Fruit fly (Drosophila melanogaster) whole organism, embryonic: ENCODE measurements around the gene Nnp-1.
A peak's percentile ranks its signal among the peaks of the same experiment; 100 is the strongest.

Source experiments
- Bteb2 ChIP-seq: fragments of 200-800 bp; sonication (Bioruptor generic); optimal IDR thresholded peaks from 2 replicates; lab custom pipeline; 2016; ENCODE audit warnings: missing biosample characterization, missing genetic modification characterization
- CG10654 ChIP-seq: fragments of 200-800 bp; sonication (Bioruptor generic); optimal IDR thresholded peaks from 2 replicates; lab custom pipeline; 2016; ENCODE audit warnings: missing biosample characterization, missing genetic modification characterization
- CG11696 ChIP-seq: fragments of 200-800 bp; sonication (Bioruptor generic); IDR thresholded peaks from 2 replicates; pipeline ENCODE4 v1.3.6; 2022; ENCODE audit warnings: missing biosample characterization, missing genetic modification characterization
- CG11723 ChIP-seq: fragments of 200-800 bp; sonication (Bioruptor generic); optimal IDR thresholded peaks from 2 replicates; lab custom pipeline; 2017; ENCODE audit warnings: missing biosample characterization, mild to moderate bottlenecking, missing genetic modification characterization
- CG14441 ChIP-seq: fragments of 200-800 bp; sonication (Bioruptor generic); IDR thresholded peaks from 2 replicates; pipeline ENCODE4 v1.3.6; 2022; ENCODE audit warnings: missing biosample characterization, missing genetic modification characterization
- CG14667 ChIP-seq: fragments of 200-800 bp; sonication (Bioruptor generic); IDR thresholded peaks from 2 replicates; pipeline ENCODE4 v1.3.6; 2022; ENCODE audit warnings: missing biosample characterization, missing genetic modification characterization
- CG32532 ChIP-seq: fragments of 200-800 bp; sonication (Bioruptor generic); IDR thresholded peaks from 2 replicates; pipeline ENCODE4 v1.3.6; 2022; ENCODE audit warnings: missing biosample characterization, missing genetic modification characterization
- CG34376 ChIP-seq: fragments of 200-800 bp; sonication (Bioruptor generic); optimal IDR thresholded peaks from 2 replicates; lab custom pipeline; 2018; ENCODE audit warnings: missing biosample characterization, mild to moderate bottlenecking, missing genetic modification characterization
- CG4854 ChIP-seq: fragments of 200-800 bp; sonication (Bioruptor generic); optimal IDR thresholded peaks from 2 replicates; lab custom pipeline; 2016; ENCODE audit warnings: missing biosample characterization, missing genetic modification characterization, inconsistent platforms
- CG5180 ChIP-seq: fragments of 200-800 bp; sonication (Bioruptor generic); optimal IDR thresholded peaks from 3 replicates; lab custom pipeline; 2017; ENCODE audit warnings: missing biosample characterization, missing genetic modification characterization, mild to moderate bottlenecking, moderate library complexity, missing genetic modification reagents
- CG6654 ChIP-seq: fragments of 200-800 bp; sonication (Bioruptor generic); optimal IDR thresholded peaks from 2 replicates; lab custom pipeline; 2017; ENCODE audit warnings: missing biosample characterization, mild to moderate bottlenecking, missing genetic modification characterization
- CG8388 ChIP-seq: fragments of 200-800 bp; sonication (Bioruptor generic); optimal IDR thresholded peaks from 2 replicates; lab custom pipeline; 2019; ENCODE audit warnings: missing biosample characterization, mild to moderate bottlenecking, missing genetic modification characterization, moderate library complexity
- CG9727 ChIP-seq: fragments of 200-800 bp; sonication (Bioruptor generic); optimal IDR thresholded peaks from 3 replicates; lab custom pipeline; 2017; ENCODE audit warnings: missing biosample characterization, mild to moderate bottlenecking, missing genetic modification characterization
- Chrac-16 ChIP-seq: fragments of 200-800 bp; sonication (Bioruptor generic); optimal IDR thresholded peaks from 3 replicates; lab custom pipeline; 2016; ENCODE audit warnings: missing biosample characterization, missing genetic modification characterization
- Fer2 ChIP-seq: fragments of 200-800 bp; sonication (Bioruptor generic); optimal IDR thresholded peaks from 2 replicates; lab custom pipeline; 2018; ENCODE audit warnings: missing biosample characterization, mild to moderate bottlenecking, missing genetic modification characterization, moderate library complexity
- Gsc ChIP-seq: fragments of 200-800 bp; sonication (Bioruptor generic); IDR thresholded peaks from 2 replicates; pipeline ENCODE4 v1.3.6; 2022; ENCODE audit warnings: missing biosample characterization, missing genetic modification characterization
- HLH4C ChIP-seq: fragments of 200-800 bp; sonication (Bioruptor generic); IDR thresholded peaks from 3 replicates; pipeline ENCODE4 v1.3.6; 2022; ENCODE audit warnings: missing biosample characterization, missing genetic modification characterization; ENCODE audit not compliant: partially characterized antibody
- HLH54F ChIP-seq: fragments of 200-800 bp; sonication (Bioruptor generic); optimal IDR thresholded peaks from 3 replicates; lab custom pipeline; 2016; ENCODE audit warnings: missing biosample characterization, missing genetic modification characterization
- HLHmδ ChIP-seq: fragments of 200-800 bp; sonication (Bioruptor generic); optimal IDR thresholded peaks from 2 replicates; lab custom pipeline; 2018; ENCODE audit warnings: missing biosample characterization, mild to moderate bottlenecking, missing genetic modification characterization, moderate library complexity
- Hr78 ChIP-seq, 2 experiments: fragments of 200-800 bp in 1 of 2; fragments of >200 bp in 1 of 2; sonication (Bioruptor generic) in 1 of 2; optimal IDR thresholded peaks; 2 replicates each; lab custom pipeline; 2017 to 2019; ENCODE audit warnings: missing biosample characterization in 2 of 2, missing genetic modification characterization in 2 of 2, mild to moderate bottlenecking in 1 of 2, moderate library complexity in 1 of 2
- Lhr ChIP-seq: fragments of 200-800 bp; sonication (Bioruptor generic); optimal IDR thresholded peaks from 3 replicates; lab custom pipeline; 2017; ENCODE audit warnings: mild to moderate bottlenecking, missing biosample characterization, missing genetic modification reagents, missing genetic modification characterization
- MBD-R2 ChIP-seq: fragments of 200-800 bp; sonication (Bioruptor generic); IDR thresholded peaks from 2 replicates; pipeline ENCODE4 v1.3.6; 2022; ENCODE audit warnings: missing biosample characterization, missing genetic modification characterization
- MESR4 ChIP-seq: fragments of 200-800 bp; sonication (Bioruptor generic); optimal IDR thresholded peaks from 2 replicates; lab custom pipeline; 2018; ENCODE audit warnings: missing biosample characterization, mild to moderate bottlenecking, missing genetic modification characterization, moderate library complexity
- Med ChIP-seq: fragments of 200-800 bp; sonication (Bioruptor generic); peaks from one replicate; lab custom pipeline; 2016; ENCODE audit warnings: missing biosample characterization, missing genetic modification characterization, mild to moderate bottlenecking, inconsistent platforms, moderate library complexity
- Myb ChIP-seq: fragments of 200-800 bp; sonication (Bioruptor generic); optimal IDR thresholded peaks from 2 replicates; lab custom pipeline; 2016; ENCODE audit warnings: missing biosample characterization, missing genetic modification characterization
- Xrp1 ChIP-seq: fragments of 200-800 bp; sonication (Bioruptor generic); IDR thresholded peaks from 2 replicates; pipeline ENCODE4 v1.3.6; 2022; ENCODE audit warnings: missing biosample characterization, missing genetic modification characterization
- ash1 ChIP-seq: fragments of 200-800 bp; sonication (Bioruptor generic); optimal IDR thresholded peaks from 2 replicates; lab custom pipeline; 2018; ENCODE audit warnings: missing biosample characterization, mild to moderate bottlenecking, missing genetic modification characterization
- br ChIP-seq: fragments of >200 bp; optimal IDR thresholded peaks from 2 replicates; lab custom pipeline; 2017
- ewg ChIP-seq: fragments of 200-800 bp; sonication (Bioruptor generic); optimal IDR thresholded peaks from 3 replicates; lab custom pipeline; 2017; ENCODE audit warnings: mild to moderate bottlenecking, missing biosample characterization, missing genetic modification reagents, missing genetic modification characterization
- fru ChIP-seq: fragments of >200 bp; optimal IDR thresholded peaks from 2 replicates; lab custom pipeline; 2017
- fu2 ChIP-seq: fragments of 200-800 bp; sonication (Bioruptor generic); optimal IDR thresholded peaks from 2 replicates; lab custom pipeline; 2016; ENCODE audit warnings: missing biosample characterization, missing genetic modification characterization
- gro ChIP-seq: fragments of 200-800 bp; sonication (Bioruptor generic); optimal IDR thresholded peaks from 2 replicates; lab custom pipeline; 2016; ENCODE audit warnings: missing biosample characterization, missing genetic modification characterization
- gsb-n ChIP-seq: fragments of 200-800 bp; sonication (Bioruptor generic); optimal IDR thresholded peaks from 3 replicates; lab custom pipeline; 2018; ENCODE audit warnings: missing biosample characterization, mild to moderate bottlenecking, missing genetic modification characterization
- gt ChIP-seq: fragments of 200-800 bp; sonication (Bioruptor generic); IDR thresholded peaks from 2 replicates; pipeline ENCODE4 v1.3.6; 2022; ENCODE audit warnings: missing biosample characterization, missing genetic modification characterization
- h ChIP-seq: fragments of >200 bp; optimal IDR thresholded peaks from 2 replicates; lab custom pipeline; 2017
- her ChIP-seq: fragments of 200-800 bp; sonication (Bioruptor generic); optimal IDR thresholded peaks from 2 replicates; lab custom pipeline; 2016; ENCODE audit warnings: missing biosample characterization, missing genetic modification characterization
- ken ChIP-seq: fragments of 200-800 bp; sonication (Bioruptor generic); IDR thresholded peaks from 3 replicates; pipeline ENCODE4 v1.3.6; 2022; ENCODE audit warnings: missing biosample characterization, missing genetic modification characterization
- p53 ChIP-seq: fragments of 200-800 bp; sonication (Bioruptor generic); optimal IDR thresholded peaks from 2 replicates; lab custom pipeline; 2016; ENCODE audit warnings: missing biosample characterization, missing genetic modification characterization
- pan ChIP-seq, 4 experiments: fragments of >200 bp in 3 of 4; fragments of 200-800 bp in 1 of 4; sonication (Bioruptor generic) in 1 of 4; optimal IDR thresholded peaks in 3 of 4; IDR thresholded peaks in 1 of 4; 2 replicates each; pipeline versions ENCODE4 v1.3.6 to Lab custom; 2017 to 2022; ENCODE audit warnings: missing biosample characterization in 2 of 4, missing genetic modification characterization in 2 of 4, mixed read lengths in 1 of 4
- pita ChIP-seq: fragments of 200-800 bp; sonication (Bioruptor generic); optimal IDR thresholded peaks from 2 replicates; lab custom pipeline; 2017; ENCODE audit warnings: missing biosample characterization, mild to moderate bottlenecking, missing genetic modification characterization
- repo ChIP-seq: fragments of 200-800 bp; sonication (Bioruptor generic); optimal IDR thresholded peaks from 2 replicates; lab custom pipeline; 2016; ENCODE audit warnings: missing biosample characterization, missing genetic modification characterization
- ro ChIP-seq: fragments of 200-800 bp; sonication (Bioruptor generic); IDR thresholded peaks from 2 replicates; pipeline ENCODE4 v1.3.6; 2022; ENCODE audit warnings: missing biosample characterization, missing genetic modification characterization
- sd ChIP-seq: fragments of 200-800 bp; sonication (Bioruptor generic); optimal IDR thresholded peaks from 3 replicates; lab custom pipeline; 2018; ENCODE audit warnings: missing biosample characterization, mild to moderate bottlenecking, missing genetic modification characterization, moderate library complexity
- sisA ChIP-seq: fragments of 200-800 bp; sonication (Bioruptor generic); IDR thresholded peaks from 2 replicates; pipeline ENCODE4 v1.3.6; 2022; ENCODE audit warnings: missing biosample characterization, missing genetic modification characterization
- slou ChIP-seq: fragments of 200-800 bp; sonication (Bioruptor generic); optimal IDR thresholded peaks from 3 replicates; lab custom pipeline; 2016; ENCODE audit warnings: missing biosample characterization, missing genetic modification characterization
- sqz ChIP-seq: fragments of 200-800 bp; sonication (Bioruptor generic); optimal IDR thresholded peaks from 3 replicates; lab custom pipeline; 2018; ENCODE audit warnings: missing biosample characterization, mild to moderate bottlenecking, missing genetic modification characterization
- tgo ChIP-seq: fragments of 200-800 bp; sonication (Bioruptor generic); IDR thresholded peaks from 3 replicates; pipeline ENCODE4 v1.3.6; 2022; ENCODE audit warnings: missing biosample characterization, missing genetic modification characterization
- trem ChIP-seq: fragments of 200-800 bp; optimal IDR thresholded peaks from 3 replicates; lab custom pipeline; 2019; ENCODE audit warnings: missing biosample characterization, mild to moderate bottlenecking, missing genetic modification characterization, moderate library complexity
- trh ChIP-seq: fragments of 200-800 bp; sonication (Bioruptor generic); optimal IDR thresholded peaks from 2 replicates; lab custom pipeline; 2016; ENCODE audit warnings: missing biosample characterization, missing genetic modification characterization
- ttk ChIP-seq: fragments of 200-800 bp; sonication (Bioruptor generic); IDR thresholded peaks from 2 replicates; pipeline ENCODE4 v2.1.2; 2022; ENCODE audit warnings: missing biosample characterization, missing genetic modification characterization
- tx ChIP-seq: fragments of 200-800 bp; sonication (Bioruptor generic); optimal IDR thresholded peaks from 2 replicates; lab custom pipeline; 2016; ENCODE audit warnings: missing biosample characterization, missing genetic modification characterization
- zen2 ChIP-seq: fragments of 200-800 bp; sonication (Bioruptor generic); IDR thresholded peaks from 3 replicates; pipeline ENCODE4 v1.3.6; 2022; ENCODE audit warnings: missing biosample characterization, missing genetic modification characterization; ENCODE audit not compliant: partially characterized antibody

The Nnp-1 gene

DNA sequence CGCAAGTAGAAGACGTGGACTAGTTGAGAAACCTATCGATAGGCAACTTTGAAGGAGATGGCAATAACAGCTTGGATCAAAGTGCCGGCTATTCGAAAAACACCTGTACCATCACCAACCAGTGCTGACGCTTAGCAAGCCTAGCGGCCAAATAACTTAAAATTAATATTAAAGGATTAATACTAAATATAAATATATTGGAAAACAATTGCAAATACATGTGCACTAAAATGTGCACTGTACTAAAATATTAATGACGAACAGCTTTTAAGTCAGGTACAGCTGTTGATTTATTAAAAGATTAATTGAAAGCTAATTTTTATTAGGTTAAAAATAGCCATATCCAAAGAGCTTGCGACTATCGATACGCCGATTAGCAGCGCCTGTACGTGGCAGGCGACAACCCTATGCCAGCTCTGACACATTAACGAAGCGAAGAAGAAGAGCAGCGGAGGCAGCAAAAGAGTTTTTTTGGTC lies 12.5 kb upstream of the Nnp-1 start, which contains the start of the genes CG9302 and beta'COP (continued):
- peak; percentile 66 for TF ChIP-seq MBD-R2 (GFP tag; lab: Robert Waterston, UW)
- no peak for TF ChIP-seq her (GFP tag; lab: Kevin White, UChicago)
- no peak for TF ChIP-seq CG5180
- TF ChIP-seq CG11696 (GFP tag; lab: Robert Waterston, UW), result no peak
- no peak for TF ChIP-seq pita (GFP tag; lab: Kevin White, UChicago)
- peak; percentile 58 for TF ChIP-seq sisA (GFP tag; lab: Robert Waterston, UW)
- TF ChIP-seq trem (tag; lab: Kevin White, UChicago), result peak; percentile 68
- no peak for TF ChIP-seq gsb-n (tag; lab: Kevin White, UChicago)
- TF ChIP-seq CG6654, result peak; percentile 5
- peak; percentile 71; the same call in 2 of the 3 replicates for TF ChIP-seq ken
- peak; percentile 54; the same call in 1 of the 3 replicates for TF ChIP-seq tgo (GFP tag; lab: Robert Waterston, UW)
- TF ChIP-seq tx, result peak; percentile 5
- no peak for TF ChIP-seq ttk (GFP tag; lab: Robert Waterston, UW)
- TF ChIP-seq ash1 (GFP tag; lab: Kevin White, UChicago), result no peak
- no peak for TF ChIP-seq h (lab: Kevin White, UChicago)
- peak in 1 of 2 experiments; percentile 72 for TF ChIP-seq pan (optimal IDR thresholded peaks at IDR 0.05; lab: Kevin White, UChicago)
- TF ChIP-seq pan (GFP tag; optimal IDR thresholded peaks at IDR 0.05 in 1 of 2, IDR thresholded peaks at IDR 0.05 in 1 of 2), result peak; percentile 47 to 72
- TF ChIP-seq Med (GFP tag; lab: Kevin White, UChicago), result peak; percentile 84
- peak; percentile 72 for TF ChIP-seq HLH4C (GFP tag; lab: Robert Waterston, UW)
- peak; percentile 47 for TF ChIP-seq ewg (GFP tag; lab: Kevin White, UChicago)
- TF ChIP-seq CG32532 (GFP tag; lab: Robert Waterston, UW), result peak; percentile 46
- no peak for TF ChIP-seq CG14667 (GFP tag; lab: Robert Waterston, UW)
- no peak for TF ChIP-seq sqz (GFP tag; lab: Kevin White, UChicago)
- TF ChIP-seq MESR4 (GFP tag; lab: Kevin White, UChicago), result no peak
- TF ChIP-seq CG14441 (GFP tag; lab: Robert Waterston, UW), result peak; percentile 48
- TF ChIP-seq Fer2 (tag; lab: Kevin White, UChicago), result peak; percentile 73
- TF ChIP-seq CG34376, result no peak
- TF ChIP-seq br (lab: Kevin White, UChicago), result no peak
- peak; percentile 81 for TF ChIP-seq slou
- TF ChIP-seq CG9727 (GFP tag; lab: Kevin White, UChicago), result peak; percentile 78
- TF ChIP-seq Myb, result no peak
- no peak for TF ChIP-seq repo (GFP tag; lab: Kevin White, UChicago)
- no peak for TF ChIP-seq trh (GFP tag; lab: Kevin White, UChicago)
- TF ChIP-seq fu2 (GFP tag; lab: Kevin White, UChicago), result no peak
- TF ChIP-seq gro (GFP tag; lab: Kevin White, UChicago), result peak; percentile 28
- no peak for TF ChIP-seq Gsc (GFP tag; lab: Robert Waterston, UW)
- TF ChIP-seq p53 (GFP tag; lab: Kevin White, UChicago), result peak; percentile 1
- TF ChIP-seq CG10654 (GFP tag; lab: Kevin White, UChicago), result peak; percentile 53
- TF ChIP-seq CG11723, result no peak
- peak; percentile 51 for TF ChIP-seq HLH54F (GFP tag; lab: Kevin White, UChicago)
- no peak for TF ChIP-seq HLHmδ (GFP tag; lab: Kevin White, UChicago)
- TF ChIP-seq Chrac-16 (GFP tag; lab: Kevin White, UChicago), result peak; percentile 66
- TF ChIP-seq gt, result no peak
- TF ChIP-seq Hr78 (GFP tag; optimal IDR thresholded peaks at IDR 0.05; lab: Kevin White, UChicago), result no peak
- TF ChIP-seq Bteb2 (GFP tag; lab: Kevin White, UChicago), result no peak
- TF ChIP-seq Xrp1 (GFP tag; lab: Robert Waterston, UW), result peak; percentile 52
- no peak for TF ChIP-seq fru
- peak; percentile 31 for TF ChIP-seq CG4854
- TF ChIP-seq sd (tag; lab: Kevin White, UChicago), result no peak
- TF ChIP-seq CG8388, result peak; percentile 50
- no peak; the same call in 2 of the 3 replicates for TF ChIP-seq zen2 (GFP tag; lab: Robert Waterston, UW)
- peak; percentile 14 for TF ChIP-seq Lhr (GFP tag; lab: Kevin White, UChicago)
- TF ChIP-seq ro (GFP tag; lab: Robert Waterston, UW), result no peak
